Fruit fly (Drosophila melanogaster) whole organism, larva: ENCODE results near the gene Cpr64Ab.

Experiments used
- noc ChIP-seq: fragments of 200-800 bp; sonication (Bioruptor generic); optimal IDR thresholded peaks from 3 replicates; lab custom pipeline; 2019; ENCODE audit warnings: missing biosample characterization, mild to moderate bottlenecking, missing genetic modification characterization, moderate library complexity

The Cpr64Ab gene

dm6 chr3L:4231401-4232014, 20.2 kb upstream of the Cpr64Ab start:
- TF ChIP-seq noc (tag; lab: Kevin White, UChicago): no peak

- TF ChIP-seq noc (tag; lab: Kevin White, UChicago): no peak
These were observed 19.1 kb upstream of the Cpr64Ab start for dm6 chr3L:4230357-4230901.

- no peak for TF ChIP-seq noc (tag; lab: Kevin White, UChicago)
These were observed 18.1 kb upstream of the Cpr64Ab start for dm6 chr3L:4229365-4229967.

dm6 chr3L:4228187-4228836, 17.0 kb upstream of the Cpr64Ab start:
- TF ChIP-seq noc (tag; lab: Kevin White, UChicago): no peak

- TF ChIP-seq noc (tag; lab: Kevin White, UChicago): no peak
These were observed 15.8 kb upstream of the Cpr64Ab start, which contains the start of gene CG46460 for dm6 chr3L:4227164-4227563. Gene CG46460 (minus strand): TSS chr3L:4227302.

- TF ChIP-seq noc (tag; lab: Kevin White, UChicago): peak; percentile 7
These were observed 14.5 kb upstream of the Cpr64Ab start for dm6 chr3L:4225647-4226470.

dm6 chr3L:4221792-4222191, 10.5 kb upstream of the Cpr64Ab start:
- TF ChIP-seq noc (tag; lab: Kevin White, UChicago): peak; percentile 41

- peak; percentile 74 for TF ChIP-seq noc (tag; lab: Kevin White, UChicago)
These were observed 10.0 kb upstream of the Cpr64Ab start for dm6 chr3L:4221226-4221770.

- no peak for TF ChIP-seq noc (tag; lab: Kevin White, UChicago)
These were observed 9.3 kb upstream of the Cpr64Ab start for dm6 chr3L:4220679-4221078.

dm6 chr3L:4219291-4220228, 8.2 kb upstream of the Cpr64Ab start:
- no peak for TF ChIP-seq noc (tag; lab: Kevin White, UChicago)

dm6 chr3L:4215079-4215478, 3.7 kb upstream of the Cpr64Ab start, which contains the start of gene Cpr64Ad:
Gene Cpr64Ad (plus strand): TSS chr3L:4215379.
- TF ChIP-seq noc (tag; lab: Kevin White, UChicago): no peak

dm6 chr3L:4212815-4213214, 1.5 kb upstream of the Cpr64Ab start, which contains the start of gene Cpr64Ac:
Gene Cpr64Ac (minus strand): TSS chr3L:4212915.
- no peak for TF ChIP-seq noc (tag; lab: Kevin White, UChicago)

- no peak for TF ChIP-seq noc (tag; lab: Kevin White, UChicago)
These were observed 1.6 kb downstream of the Cpr64Ab start for dm6 chr3L:4209731-4210130.

- no peak for TF ChIP-seq noc (tag; lab: Kevin White, UChicago)
These were observed 2.3 kb downstream of the Cpr64Ab start, which contains the start of gene Cpr64Aa for dm6 chr3L:4209078-4209477. Gene Cpr64Aa (minus strand): TSS chr3L:4209178.
